Fruit fly (Drosophila melanogaster): ENCODE data around the gene CG14088.

CG14088 gene

DNA sequence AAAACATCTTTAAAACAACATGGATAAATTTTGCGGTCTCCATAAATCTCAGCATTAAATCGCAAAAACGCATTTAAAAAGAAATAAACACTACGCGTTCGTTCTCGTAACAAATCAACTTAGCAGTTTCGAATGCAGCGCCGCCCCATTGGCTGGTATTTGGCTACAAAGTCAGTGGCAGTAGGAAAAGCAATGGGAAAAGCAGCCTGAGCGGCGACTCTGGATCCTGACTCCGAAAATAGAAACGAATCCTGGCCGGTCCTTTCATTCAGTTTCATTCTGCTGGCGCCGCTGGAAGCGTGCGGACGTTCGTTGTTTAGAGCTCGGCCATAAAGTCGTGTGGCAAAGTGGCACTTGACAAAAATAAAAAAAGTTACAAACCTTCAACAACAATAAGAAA is 5.0 kb upstream of the CG14088 start, which contains the start of gene CG14086:
Gene CG14086 (plus strand): TSS at position 301 of the 400 bp plus-strand sequence.
- TF ChIP-seq CG15710 (tag; optimal IDR thresholded peaks at IDR 0.05) = no peak

dm6 chr3L:19268720-19269401 is 1.6 kb downstream of the CG14088 start, which contains the start of the genes Aldh7A1 and CG14085:
Gene Aldh7A1, minus strand, starts transcription at chr3L:19268913.
Gene CG14085, plus strand, starts transcription at chr3L:19269351.
- no peak for TF ChIP-seq CG17806 (tag; optimal IDR thresholded peaks at IDR 0.05)
- TF ChIP-seq fd96Ca (GFP tag; IDR thresholded peaks at IDR 0.05) = 0 out of 3 replicates have a peak, but pooled peaks have one; percentile 35
- TF ChIP-seq Snoo (tag; optimal IDR thresholded peaks at IDR 0.05) = no peak
- peak; percentile 64 for TF ChIP-seq CG13204 (GFP tag; optimal IDR thresholded peaks at IDR 0.05)
- peak; percentile 41; the same call in 1 of the 2 replicates for TF ChIP-seq Ets98B (GFP tag; IDR thresholded peaks at IDR 0.05)

- TF ChIP-seq Pif1A (GFP tag; optimal IDR thresholded peaks at IDR 0.05) (no peak), CG10348 (GFP tag; IDR thresholded peaks at IDR 0.05) (no peak)
Observed at dm6 chr3L:19265761-19266160, 4.7 kb downstream of the CG14088 start, which contains the start of gene CG45081. Gene CG45081, plus strand, starts transcription at chr3L:19266061.

DNA sequence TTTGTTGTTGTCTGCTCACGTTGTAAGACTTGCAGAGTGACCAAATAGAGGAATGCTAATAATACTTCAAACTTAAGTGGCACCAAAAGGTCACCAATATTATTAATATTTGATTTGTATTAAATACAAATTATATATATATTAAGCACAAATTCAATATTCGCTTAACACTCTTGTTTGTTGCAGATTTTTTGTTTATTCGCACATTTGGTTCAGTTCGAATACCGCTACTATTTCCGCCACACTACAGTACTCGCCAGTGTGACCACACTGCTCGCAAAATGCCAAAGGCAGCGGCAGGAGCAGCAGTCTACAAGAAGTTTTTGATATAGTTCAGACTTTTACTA is 6.3 kb downstream of the CG14088 start, which contains the start of gene Max:
Gene Max (minus strand): TSS at position 44 of the 347 bp plus-strand sequence.
- peak; percentile 24 for TF ChIP-seq EcR (GFP tag; optimal IDR thresholded peaks at IDR 0.05)
- TF ChIP-seq fd96Ca (GFP tag; IDR thresholded peaks at IDR 0.05) = peak; percentile 48; the same call in 1 of the 3 replicates
- TF ChIP-seq CG15710 (tag; optimal IDR thresholded peaks at IDR 0.05) = peak; percentile 64
- peak; percentile 2 for TF ChIP-seq Snoo (tag; optimal IDR thresholded peaks at IDR 0.05)
- TF ChIP-seq Ets98B (GFP tag; IDR thresholded peaks at IDR 0.05) = peak; percentile 72
- peak; percentile 38; the same call in 1 of the 2 replicates for TF ChIP-seq CG12605 (GFP tag; IDR thresholded peaks at IDR 0.05)
- TF ChIP-seq CG8159 (tag; optimal IDR thresholded peaks at IDR 0.05) = peak; percentile 69
- TF ChIP-seq CG14655 (GFP tag; optimal IDR thresholded peaks at IDR 0.05) = peak; percentile 62
- TF ChIP-seq CG13204 (GFP tag; optimal IDR thresholded peaks at IDR 0.05) = no peak
- peak; percentile 7 for TF ChIP-seq gl (tag; optimal IDR thresholded peaks at IDR 0.05)
- TF ChIP-seq Pif1B (GFP tag; optimal IDR thresholded peaks at IDR 0.05) = peak; percentile 20
- TF ChIP-seq CG34367 (tag; optimal IDR thresholded peaks at IDR 0.05) = peak; percentile 40
- no peak for TF ChIP-seq D1 (tag; optimal IDR thresholded peaks at IDR 0.05)
- TF ChIP-seq Pif1A (GFP tag; optimal IDR thresholded peaks at IDR 0.05) = peak; percentile 15
- TF ChIP-seq CG4496 (GFP tag; IDR thresholded peaks at IDR 0.05) = peak; percentile 85
- no peak for TF ChIP-seq rn (GFP tag; IDR thresholded peaks at IDR 0.05)
- TF ChIP-seq CG9948 (tag; optimal IDR thresholded peaks at IDR 0.05) = peak; percentile 40
- no peak for TF ChIP-seq CG10348 (GFP tag; IDR thresholded peaks at IDR 0.05)
- peak; percentile 54 for TF ChIP-seq CG17806 (tag; optimal IDR thresholded peaks at IDR 0.05)
- TF ChIP-seq CG8301 (tag; optimal IDR thresholded peaks at IDR 0.05) = peak; percentile 46
- peak; percentile 68; the same call in 1 of the 2 replicates for TF ChIP-seq CG32121 (GFP tag; IDR thresholded peaks at IDR 0.05)

dm6 chr3L:19263480-19264140 is 6.8 kb downstream of the CG14088 start, which contains the start of the genes CG42374 and Mettl5:
Gene CG42374, plus strand, starts transcription at chr3L:19263766.
Gene Mettl5, plus strand, starts transcription at chr3L:19263766.
- TF ChIP-seq CG14655 (GFP tag; optimal IDR thresholded peaks at IDR 0.05) = no peak
- TF ChIP-seq CG12605 (GFP tag; IDR thresholded peaks at IDR 0.05) = peak; percentile 65; the same call in 1 of the 2 replicates
- no peak for TF ChIP-seq gl (tag; optimal IDR thresholded peaks at IDR 0.05)
- no peak for TF ChIP-seq D1 (tag; optimal IDR thresholded peaks at IDR 0.05)
- TF ChIP-seq CG32121 (GFP tag; IDR thresholded peaks at IDR 0.05) = no peak; the same call in 1 of the 2 replicates
- TF ChIP-seq EcR (GFP tag; optimal IDR thresholded peaks at IDR 0.05) = no peak
- TF ChIP-seq CG8159 (tag; optimal IDR thresholded peaks at IDR 0.05) = peak; percentile 52
- peak; percentile 35 for TF ChIP-seq Snoo (tag; optimal IDR thresholded peaks at IDR 0.05)
- TF ChIP-seq Pif1B (GFP tag; optimal IDR thresholded peaks at IDR 0.05) = peak; percentile 27
- TF ChIP-seq CG4496 (GFP tag; IDR thresholded peaks at IDR 0.05) = peak; percentile 49; the same call in 1 of the 3 replicates
- TF ChIP-seq CG17806 (tag; optimal IDR thresholded peaks at IDR 0.05) = peak; percentile 34
- TF ChIP-seq rn (GFP tag; IDR thresholded peaks at IDR 0.05) = no peak
- no peak for TF ChIP-seq fd96Ca (GFP tag; IDR thresholded peaks at IDR 0.05)
- peak; percentile 44 for TF ChIP-seq CG8301 (tag; optimal IDR thresholded peaks at IDR 0.05)
- TF ChIP-seq Pif1A (GFP tag; optimal IDR thresholded peaks at IDR 0.05) = peak; percentile 30
- TF ChIP-seq CG15710 (tag; optimal IDR thresholded peaks at IDR 0.05) = peak; percentile 33
- peak; percentile 33 for TF ChIP-seq CG9948 (tag; optimal IDR thresholded peaks at IDR 0.05)
- no peak for TF ChIP-seq CG13204 (GFP tag; optimal IDR thresholded peaks at IDR 0.05)
- no peak for TF ChIP-seq CG34367 (tag; optimal IDR thresholded peaks at IDR 0.05)
- no peak for TF ChIP-seq CG10348 (GFP tag; IDR thresholded peaks at IDR 0.05)
- peak; percentile 46; the same call in 1 of the 2 replicates for TF ChIP-seq Ets98B (GFP tag; IDR thresholded peaks at IDR 0.05)

DNA sequence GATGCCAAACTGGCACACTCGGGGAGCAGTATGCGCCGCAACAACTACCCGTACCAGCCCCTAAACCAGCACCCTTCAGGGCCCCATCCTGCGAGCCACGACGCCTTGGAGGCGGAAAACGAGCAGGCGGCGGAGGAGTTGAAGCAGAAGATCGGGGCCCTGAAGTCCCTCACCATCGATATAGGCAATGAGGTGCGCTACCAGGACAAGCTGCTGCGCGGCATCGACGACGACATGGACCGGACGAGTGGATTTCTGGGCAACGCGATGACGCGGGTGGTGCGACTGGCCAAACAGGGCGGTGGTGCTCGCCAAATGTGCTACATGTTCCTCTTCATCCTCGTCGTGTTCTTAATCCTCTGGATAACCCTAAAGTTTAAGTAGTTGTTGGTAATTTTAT is 8.7 kb downstream of the CG14088 start:
- no peak for TF ChIP-seq CG8301 (tag; optimal IDR thresholded peaks at IDR 0.05)
- no peak for TF ChIP-seq Pif1A (GFP tag; optimal IDR thresholded peaks at IDR 0.05)
- TF ChIP-seq CG34367 (tag; optimal IDR thresholded peaks at IDR 0.05) = no peak
- no peak for TF ChIP-seq CG4496 (GFP tag; IDR thresholded peaks at IDR 0.05)
- no peak for TF ChIP-seq fd96Ca (GFP tag; IDR thresholded peaks at IDR 0.05)
- TF ChIP-seq rn (GFP tag; IDR thresholded peaks at IDR 0.05) = no peak
- TF ChIP-seq CG13204 (GFP tag; optimal IDR thresholded peaks at IDR 0.05) = no peak
- TF ChIP-seq EcR (GFP tag; optimal IDR thresholded peaks at IDR 0.05) = no peak
